Fruit fly (Drosophila melanogaster): Measurements from ENCODE around the gene CG34148.

CG34148 gene

dm6 chr3R:21846559-21846958, 31.9 kb downstream of the CG34148 start, which contains the start of gene Gr93d:
Gr93d (minus strand) TSS chr3R:21846659.
- no peak for TF ChIP-seq CG14711 (tag; optimal IDR thresholded peaks at IDR 0.05)
- no peak for TF ChIP-seq CG1620 (GFP tag; optimal IDR thresholded peaks at IDR 0.05)
- TF ChIP-seq CG12768 (GFP tag; optimal IDR thresholded peaks at IDR 0.05), result no peak
- TF ChIP-seq CG11617 (GFP tag; optimal IDR thresholded peaks at IDR 0.05), result no peak
- no peak for TF ChIP-seq CG33017 (tag; optimal IDR thresholded peaks at IDR 0.05)
- TF ChIP-seq kay (GFP tag; ENCODE audit: borderline replicate concordance), result no peak
- TF ChIP-seq tj (GFP tag; optimal IDR thresholded peaks at IDR 0.05), result no peak
- no peak for TF ChIP-seq ovo (GFP tag; optimal IDR thresholded peaks at IDR 0.05)
- TF ChIP-seq cnc (optimal IDR thresholded peaks at IDR 0.05), result no peak
- TF ChIP-seq CG5204 (GFP tag; optimal IDR thresholded peaks at IDR 0.05), result no peak
- no peak for TF ChIP-seq Clk (GFP tag; optimal IDR thresholded peaks at IDR 0.05)
- no peak for TF ChIP-seq Crg-1 (GFP tag; optimal IDR thresholded peaks at IDR 0.05)
- no peak for TF ChIP-seq cic (GFP tag; optimal IDR thresholded peaks at IDR 0.05)
- TF ChIP-seq Mnt (GFP tag; optimal IDR thresholded peaks at IDR 0.05), result no peak
- no peak for TF ChIP-seq bab1 (GFP tag; optimal IDR thresholded peaks at IDR 0.05)
- TF ChIP-seq CG7101 (tag; optimal IDR thresholded peaks at IDR 0.05), result no peak
- TF ChIP-seq toe (GFP tag; optimal IDR thresholded peaks at IDR 0.05), result no peak
- no peak for TF ChIP-seq CG7045 (GFP tag; optimal IDR thresholded peaks at IDR 0.05)
- TF ChIP-seq Hr96 (GFP tag; optimal IDR thresholded peaks at IDR 0.05), result no peak
- TF ChIP-seq pad (GFP tag; optimal IDR thresholded peaks at IDR 0.05), result no peak

- TF ChIP-seq ovo (GFP tag; optimal IDR thresholded peaks at IDR 0.05), result no peak
- TF ChIP-seq Hr96 (GFP tag; optimal IDR thresholded peaks at IDR 0.05), result no peak
- no peak for TF ChIP-seq kay (GFP tag; ENCODE audit: borderline replicate concordance)
- no peak for TF ChIP-seq cic (GFP tag; optimal IDR thresholded peaks at IDR 0.05)
- TF ChIP-seq pad (GFP tag; optimal IDR thresholded peaks at IDR 0.05), result no peak
- TF ChIP-seq CG5204 (GFP tag; optimal IDR thresholded peaks at IDR 0.05), result no peak
- no peak for TF ChIP-seq bab1 (GFP tag; optimal IDR thresholded peaks at IDR 0.05)
- TF ChIP-seq Crg-1 (GFP tag; optimal IDR thresholded peaks at IDR 0.05), result no peak
- TF ChIP-seq tj (GFP tag; optimal IDR thresholded peaks at IDR 0.05), result no peak
- TF ChIP-seq CG7045 (GFP tag; optimal IDR thresholded peaks at IDR 0.05), result no peak
- TF ChIP-seq Clk (GFP tag; optimal IDR thresholded peaks at IDR 0.05), result no peak
- no peak for TF ChIP-seq CG11617 (GFP tag; optimal IDR thresholded peaks at IDR 0.05)
- TF ChIP-seq Mnt (GFP tag; optimal IDR thresholded peaks at IDR 0.05), result no peak
- no peak for TF ChIP-seq CG7101 (tag; optimal IDR thresholded peaks at IDR 0.05)
- no peak for TF ChIP-seq CG33017 (tag; optimal IDR thresholded peaks at IDR 0.05)
- no peak for TF ChIP-seq cnc (optimal IDR thresholded peaks at IDR 0.05)
- TF ChIP-seq CG12768 (GFP tag; optimal IDR thresholded peaks at IDR 0.05), result no peak
- no peak for TF ChIP-seq CG1620 (GFP tag; optimal IDR thresholded peaks at IDR 0.05)
- no peak for TF ChIP-seq CG14711 (tag; optimal IDR thresholded peaks at IDR 0.05)
Observed at dm6 chr3R:21845165-21845564, 33.3 kb downstream of the CG34148 start, which contains the start of gene Gr93c. Gr93c (minus strand) TSS chr3R:21845265.

dm6 chr3R:21843665-21844064, 34.8 kb downstream of the CG34148 start, which contains the start of gene Gr93b:
Gr93b (minus strand) TSS chr3R:21843765.
- TF ChIP-seq Crg-1 (GFP tag; optimal IDR thresholded peaks at IDR 0.05) (no peak), CG14711 (tag; optimal IDR thresholded peaks at IDR 0.05) (no peak), bab1 (GFP tag; optimal IDR thresholded peaks at IDR 0.05) (no peak), cic (GFP tag; optimal IDR thresholded peaks at IDR 0.05) (no peak)

- TF ChIP-seq CG33017 (tag; optimal IDR thresholded peaks at IDR 0.05) (no peak), pad (GFP tag; optimal IDR thresholded peaks at IDR 0.05) (no peak), cic (GFP tag; optimal IDR thresholded peaks at IDR 0.05) (no peak)
Observed at dm6 chr3R:21841474-21842376, 36.8 kb downstream of the CG34148 start.

dm6 chr3R:21840432-21840831, 38.1 kb downstream of the CG34148 start:
- no peak for TF ChIP-seq ovo (GFP tag; optimal IDR thresholded peaks at IDR 0.05)
- no peak for TF ChIP-seq kay (GFP tag; ENCODE audit: borderline replicate concordance)
- TF ChIP-seq CG7045 (GFP tag; optimal IDR thresholded peaks at IDR 0.05), result no peak
- no peak for TF ChIP-seq CG14711 (tag; optimal IDR thresholded peaks at IDR 0.05)
- TF ChIP-seq toe (GFP tag; optimal IDR thresholded peaks at IDR 0.05), result no peak
- TF ChIP-seq pad (GFP tag; optimal IDR thresholded peaks at IDR 0.05), result no peak

- no peak for TF ChIP-seq Hr96 (GFP tag; optimal IDR thresholded peaks at IDR 0.05)
- peak; percentile 17 for TF ChIP-seq CG7045 (GFP tag; optimal IDR thresholded peaks at IDR 0.05)
- peak; percentile 73 for TF ChIP-seq CG7101 (tag; optimal IDR thresholded peaks at IDR 0.05)
- TF ChIP-seq CG12768 (GFP tag; optimal IDR thresholded peaks at IDR 0.05), result no peak
- peak; percentile 94 for TF ChIP-seq bab1 (GFP tag; optimal IDR thresholded peaks at IDR 0.05)
- peak; percentile 46 for TF ChIP-seq ovo (GFP tag; optimal IDR thresholded peaks at IDR 0.05)
- peak; percentile 76 for TF ChIP-seq CG11617 (GFP tag; optimal IDR thresholded peaks at IDR 0.05)
- peak; percentile 12 for TF ChIP-seq tj (GFP tag; optimal IDR thresholded peaks at IDR 0.05)
- TF ChIP-seq pad (GFP tag; optimal IDR thresholded peaks at IDR 0.05), result peak; percentile 9
- TF ChIP-seq cnc (optimal IDR thresholded peaks at IDR 0.05), result no peak
- peak; percentile 68 for TF ChIP-seq CG14711 (tag; optimal IDR thresholded peaks at IDR 0.05)
- peak; percentile 49 for TF ChIP-seq CG33017 (tag; optimal IDR thresholded peaks at IDR 0.05)
Observed at dm6 chr3R:21839636-21840035, 38.9 kb downstream of the CG34148 start.
